Fruit fly (Drosophila melanogaster) whole organism: ENCODE data around the gene Dyro.

Experiments
- CG8478 ChIP-seq: fragments of >200 bp; optimal IDR thresholded peaks from 2 replicates; lab custom pipeline; 2018; ENCODE audit warnings: inconsistent platforms
- EcR ChIP-seq, 2 experiments: fragments of >200 bp; optimal IDR thresholded peaks; 2 replicates each; lab custom pipeline; 2017; ENCODE audit warnings: missing biosample characterization in 2 of 2, missing genetic modification characterization in 2 of 2, missing genetic modification reagents in 2 of 2
- pan ChIP-seq: fragments of >200 bp; optimal IDR thresholded peaks from 2 replicates; lab custom pipeline; 2017
- psq ChIP-seq: fragments of >200 bp; optimal IDR thresholded peaks from 2 replicates; lab custom pipeline; 2017
- usp ChIP-seq: fragments of >200 bp; optimal IDR thresholded peaks from 2 replicates; lab custom pipeline; 2017; ENCODE audit warnings: missing biosample characterization, missing genetic modification characterization, mixed read lengths

dm6 chr3L:11343633-11344210 is 48.0 kb upstream of the Dyro start:
- TF ChIP-seq usp (GFP tag; lab: Kevin White, UChicago) (no peak), EcR (GFP tag; optimal IDR thresholded peaks at IDR 0.05; lab: Kevin White, UChicago) (no peak), psq (lab: Kevin White, UChicago) (no peak), pan (lab: Kevin White, UChicago) (no peak), CG8478 (lab: Kevin White, UChicago) (no peak)
